Fruit fly (Drosophila melanogaster) whole organism, embryonic: ENCODE results near the gene KP78a.

Source experiments
- CG10979 ChIP-seq: fragments of 200-800 bp; sonication (Bioruptor generic); optimal IDR thresholded peaks from 2 replicates; lab custom pipeline; 2018; ENCODE audit warnings: missing biosample characterization, mild to moderate bottlenecking, missing genetic modification characterization, moderate library complexity
- CG1529 ChIP-seq: fragments of 200-800 bp; sonication (Bioruptor generic); optimal IDR thresholded peaks from 3 replicates; lab custom pipeline; 2018; ENCODE audit warnings: missing biosample characterization, missing genetic modification characterization
- CG15479 ChIP-seq: fragments of 200-800 bp; sonication (Bioruptor generic); optimal IDR thresholded peaks from 3 replicates; lab custom pipeline; 2019; ENCODE audit warnings: missing biosample characterization, mild to moderate bottlenecking, missing genetic modification characterization, moderate library complexity
- CG17361 ChIP-seq: fragments of 200-800 bp; sonication (Bioruptor generic); IDR thresholded peaks from 3 replicates; pipeline ENCODE4 v1.3.6; 2022; ENCODE audit warnings: missing biosample characterization, missing genetic modification characterization
- CG17912 ChIP-seq: fragments of 200-800 bp; sonication (Bioruptor generic); optimal IDR thresholded peaks from 2 replicates; lab custom pipeline; 2018; ENCODE audit warnings: missing biosample characterization, mild to moderate bottlenecking, missing genetic modification characterization
- CG18599 ChIP-seq: fragments of 200-800 bp; sonication (Bioruptor generic); optimal IDR thresholded peaks from 3 replicates; lab custom pipeline; 2017; ENCODE audit warnings: missing biosample characterization, missing genetic modification characterization, mild to moderate bottlenecking, moderate library complexity, missing genetic modification reagents
- CG18619 ChIP-seq: fragments of 200-800 bp; sonication (Bioruptor generic); optimal IDR thresholded peaks from 3 replicates; lab custom pipeline; 2017; ENCODE audit warnings: missing biosample characterization, mild to moderate bottlenecking, missing genetic modification characterization
- CG2199 ChIP-seq: fragments of 200-800 bp; sonication (Bioruptor generic); IDR thresholded peaks from 3 replicates; pipeline ENCODE4 v1.3.6; 2022; ENCODE audit warnings: missing biosample characterization, missing genetic modification characterization
- CG3065 ChIP-seq: fragments of 200-800 bp; sonication (Bioruptor generic); optimal IDR thresholded peaks from 2 replicates; lab custom pipeline; 2016; ENCODE audit warnings: missing biosample characterization, missing genetic modification characterization
- CG4424 ChIP-seq: fragments of 200-800 bp; sonication (Bioruptor generic); optimal IDR thresholded peaks from 3 replicates; lab custom pipeline; 2016; ENCODE audit warnings: missing biosample characterization, missing genetic modification characterization
- CG6791 ChIP-seq: fragments of 200-800 bp; sonication (Bioruptor generic); IDR thresholded peaks from 3 replicates; pipeline ENCODE4 v1.3.6; 2022; ENCODE audit warnings: missing biosample characterization, missing genetic modification characterization; ENCODE audit not compliant: partially characterized antibody
- CG7556 ChIP-seq: fragments of 200-800 bp; sonication (Bioruptor generic); optimal IDR thresholded peaks from 2 replicates; lab custom pipeline; 2017; ENCODE audit warnings: missing biosample characterization, mild to moderate bottlenecking, missing genetic modification characterization
- CG9437 ChIP-seq: fragments of 200-800 bp; sonication (Bioruptor generic); optimal IDR thresholded peaks from 2 replicates; lab custom pipeline; 2018; ENCODE audit warnings: missing biosample characterization, mild to moderate bottlenecking, missing genetic modification characterization
- Chrac-16 ChIP-seq: fragments of 200-800 bp; sonication (Bioruptor generic); optimal IDR thresholded peaks from 3 replicates; lab custom pipeline; 2016; ENCODE audit warnings: missing biosample characterization, missing genetic modification characterization
- D ChIP-seq, 2 experiments: fragments of 200-800 bp in 1 of 2; fragments of >200 bp in 1 of 2; sonication (Bioruptor generic) in 1 of 2; optimal IDR thresholded peaks; 2 replicates in 1 of 2; 3 replicates in 1 of 2; lab custom pipeline; 2017; ENCODE audit warnings: mild to moderate bottlenecking in 1 of 2, missing biosample characterization in 1 of 2, missing genetic modification characterization in 1 of 2, missing genetic modification reagents in 1 of 2
- D19A ChIP-seq: fragments of 200-800 bp; optimal IDR thresholded peaks from 3 replicates; lab custom pipeline; 2019; ENCODE audit warnings: missing biosample characterization, mild to moderate bottlenecking, missing genetic modification characterization, moderate library complexity
- Fer1 ChIP-seq: fragments of 200-800 bp; sonication (Bioruptor generic); optimal IDR thresholded peaks from 2 replicates; lab custom pipeline; 2017; ENCODE audit warnings: missing biosample characterization, mild to moderate bottlenecking, missing genetic modification characterization
- H2.0 ChIP-seq: fragments of 200-800 bp; sonication (Bioruptor generic); IDR thresholded peaks from 2 replicates; pipeline ENCODE4 v1.3.6; 2022; ENCODE audit warnings: missing biosample characterization, missing genetic modification characterization
- Kr ChIP-seq: fragments of 200-800 bp; sonication (Bioruptor generic); optimal IDR thresholded peaks from 2 replicates; lab custom pipeline; 2017; ENCODE audit warnings: missing biosample characterization, mild to moderate bottlenecking, missing genetic modification characterization
- Lim3 ChIP-seq: fragments of 200-800 bp; sonication (Bioruptor generic); IDR thresholded peaks from 2 replicates; pipeline ENCODE4 v1.3.6; 2022; ENCODE audit warnings: missing biosample characterization, missing genetic modification characterization
- Neu2 ChIP-seq: fragments of 200-800 bp; sonication (Bioruptor generic); optimal IDR thresholded peaks from 3 replicates; lab custom pipeline; 2016; ENCODE audit warnings: missing biosample characterization, missing genetic modification characterization, borderline replicate concordance
- Poxn ChIP-seq: fragments of 200-800 bp; sonication (Bioruptor generic); IDR thresholded peaks from 2 replicates; pipeline ENCODE4 v1.3.6; 2022; ENCODE audit warnings: missing biosample characterization, missing genetic modification characterization
- Trl ChIP-seq, 3 experiments: fragments of >200 bp in 2 of 3; fragments of 200-800 bp in 1 of 3; sonication (Bioruptor generic) in 1 of 3; optimal IDR thresholded peaks; 2 replicates in 1 of 3; 3 replicates in 2 of 3; lab custom pipeline; 2016 to 2017; ENCODE audit warnings: missing biosample characterization in 1 of 3, missing genetic modification characterization in 1 of 3
- Xrp1 ChIP-seq: fragments of 200-800 bp; sonication (Bioruptor generic); IDR thresholded peaks from 2 replicates; pipeline ENCODE4 v1.3.6; 2022; ENCODE audit warnings: missing biosample characterization, missing genetic modification characterization
- ac ChIP-seq: fragments of 200-800 bp; sonication (Bioruptor generic); optimal IDR thresholded peaks from 3 replicates; lab custom pipeline; 2017; ENCODE audit warnings: missing biosample characterization, mild to moderate bottlenecking, missing genetic modification characterization
- cg ChIP-seq: fragments of 200-800 bp; sonication (Bioruptor generic); optimal IDR thresholded peaks from 3 replicates; lab custom pipeline; 2019; ENCODE audit warnings: missing biosample characterization, mild to moderate bottlenecking, missing genetic modification characterization, moderate library complexity
- chn ChIP-seq: fragments of 200-800 bp; sonication (Bioruptor generic); optimal IDR thresholded peaks from 2 replicates; lab custom pipeline; 2016; ENCODE audit warnings: missing biosample characterization, missing genetic modification characterization
- crol ChIP-seq: fragments of 200-800 bp; sonication (Bioruptor generic); IDR thresholded peaks from 2 replicates; pipeline ENCODE4 v1.3.6; 2022; ENCODE audit warnings: missing biosample characterization, missing genetic modification characterization
- gcm ChIP-seq: fragments of 200-800 bp; sonication (Bioruptor generic); optimal IDR thresholded peaks from 2 replicates; lab custom pipeline; 2019; ENCODE audit warnings: missing biosample characterization, mild to moderate bottlenecking, missing genetic modification characterization, moderate library complexity
- gcm2 ChIP-seq: fragments of 200-800 bp; sonication (Bioruptor generic); optimal IDR thresholded peaks from 2 replicates; lab custom pipeline; 2016; ENCODE audit warnings: missing biosample characterization, missing genetic modification characterization
- gem ChIP-seq: fragments of 200-800 bp; sonication (Bioruptor generic); optimal IDR thresholded peaks from 2 replicates; lab custom pipeline; 2019; ENCODE audit warnings: missing biosample characterization, mild to moderate bottlenecking, missing genetic modification characterization, moderate library complexity
- gsb-n ChIP-seq: fragments of 200-800 bp; sonication (Bioruptor generic); optimal IDR thresholded peaks from 3 replicates; lab custom pipeline; 2018; ENCODE audit warnings: missing biosample characterization, mild to moderate bottlenecking, missing genetic modification characterization
- kni ChIP-seq: fragments of 200-800 bp; sonication (Bioruptor generic); optimal IDR thresholded peaks from 3 replicates; lab custom pipeline; 2017; ENCODE audit warnings: mild to moderate bottlenecking, missing biosample characterization, missing genetic modification reagents, missing genetic modification characterization
- pfk ChIP-seq: fragments of 200-800 bp; sonication (Bioruptor generic); optimal IDR thresholded peaks from 2 replicates; lab custom pipeline; 2018; ENCODE audit warnings: missing biosample characterization, mild to moderate bottlenecking, missing genetic modification characterization, moderate library complexity
- pros ChIP-seq: fragments of 200-800 bp; sonication (Bioruptor generic); optimal IDR thresholded peaks from 3 replicates; lab custom pipeline; 2019; ENCODE audit warnings: missing biosample characterization, mild to moderate bottlenecking, missing genetic modification characterization, moderate library complexity
- psq ChIP-seq: fragments of 200-800 bp; sonication (Bioruptor generic); optimal IDR thresholded peaks from 2 replicates; lab custom pipeline; 2017; ENCODE audit warnings: missing biosample characterization, missing genetic modification characterization
- shn ChIP-seq: fragments of 200-800 bp; sonication (Bioruptor generic); optimal IDR thresholded peaks from 3 replicates; lab custom pipeline; 2016; ENCODE audit warnings: missing biosample characterization, missing genetic modification characterization
- sqz ChIP-seq: fragments of 200-800 bp; sonication (Bioruptor generic); optimal IDR thresholded peaks from 3 replicates; lab custom pipeline; 2018; ENCODE audit warnings: missing biosample characterization, mild to moderate bottlenecking, missing genetic modification characterization
- stwl ChIP-seq: fragments of 200-800 bp; sonication (Bioruptor generic); optimal IDR thresholded peaks from 3 replicates; lab custom pipeline; 2018; ENCODE audit warnings: missing biosample characterization, mild to moderate bottlenecking, missing genetic modification characterization, moderate library complexity
- tll ChIP-seq, 2 experiments: fragments of 200-800 bp in 1 of 2; fragments of >200 bp in 1 of 2; sonication (Bioruptor generic) in 1 of 2; optimal IDR thresholded peaks; 2 replicates each; lab custom pipeline; 2017 to 2019; ENCODE audit warnings: missing biosample characterization in 2 of 2, missing genetic modification characterization in 2 of 2, mild to moderate bottlenecking in 1 of 2, moderate library complexity in 1 of 2
- twi ChIP-seq: fragments of 200-800 bp; optimal IDR thresholded peaks from 2 replicates; lab custom pipeline; 2019; ENCODE audit warnings: missing biosample characterization, mild to moderate bottlenecking, missing genetic modification characterization, moderate library complexity
- unpg ChIP-seq: fragments of 200-800 bp; sonication (Bioruptor generic); optimal IDR thresholded peaks from 3 replicates; lab custom pipeline; 2018; ENCODE audit warnings: missing biosample characterization, mild to moderate bottlenecking, missing genetic modification characterization, moderate library complexity
- zen ChIP-seq: fragments of 200-800 bp; sonication (Bioruptor generic); optimal IDR thresholded peaks from 3 replicates; lab custom pipeline; 2018; ENCODE audit warnings: missing biosample characterization, mild to moderate bottlenecking, missing genetic modification characterization, moderate library complexity

The KP78a gene

DNA sequence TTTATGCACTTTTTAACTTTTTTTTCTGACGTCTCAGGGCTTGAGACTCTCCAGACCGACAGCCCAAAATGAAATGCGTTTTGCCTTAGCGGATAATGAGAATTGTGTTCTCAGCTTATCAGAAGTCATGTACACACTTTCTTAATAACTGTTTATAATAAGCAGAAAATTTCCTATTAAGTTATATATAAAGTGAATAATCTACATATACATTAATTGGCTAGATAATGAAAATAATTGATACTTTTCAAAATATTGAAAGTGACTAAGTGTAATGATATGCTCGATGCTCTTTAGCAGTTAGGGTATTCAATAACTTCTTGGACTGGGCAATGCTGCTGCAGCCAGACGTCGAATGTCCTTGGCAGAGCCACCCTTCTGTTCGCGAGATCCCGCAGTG lies 9.0 kb upstream of the KP78a start:
- TF ChIP-seq CG1529 (GFP tag; lab: Kevin White, UChicago) = no peak
- TF ChIP-seq H2.0 (GFP tag; lab: Robert Waterston, UW) = no peak
- TF ChIP-seq D19A (tag; lab: Kevin White, UChicago) = peak; percentile 68
- no peak for TF ChIP-seq tll (GFP tag; optimal IDR thresholded peaks at IDR 0.05; lab: Kevin White, UChicago)

DNA sequence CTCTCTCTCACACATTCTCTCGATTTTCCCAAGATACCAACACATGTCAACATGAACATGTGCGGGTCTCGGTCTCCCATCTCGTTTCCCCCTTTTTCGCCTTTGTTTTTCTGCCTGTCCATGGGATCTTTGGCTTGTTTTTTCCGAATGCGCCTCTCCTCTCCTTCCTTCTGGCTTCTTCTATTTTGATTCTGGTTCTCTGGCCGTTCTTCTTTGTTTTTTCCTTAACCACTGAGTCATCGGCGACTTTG lies 524 bp downstream of the KP78a start:
- peak; percentile 71 for TF ChIP-seq gcm (GFP tag; lab: Kevin White, UChicago)
- TF ChIP-seq twi (tag; lab: Kevin White, UChicago) = peak; percentile 90
- TF ChIP-seq Trl (optimal IDR thresholded peaks at IDR 0.05; lab: Kevin White, UChicago) = peak in 1 of 2 experiments; percentile 40
- TF ChIP-seq Trl (GFP tag; optimal IDR thresholded peaks at IDR 0.05; lab: Kevin White, UChicago) = no peak
- no peak for TF ChIP-seq chn (GFP tag; lab: Kevin White, UChicago)

DNA sequence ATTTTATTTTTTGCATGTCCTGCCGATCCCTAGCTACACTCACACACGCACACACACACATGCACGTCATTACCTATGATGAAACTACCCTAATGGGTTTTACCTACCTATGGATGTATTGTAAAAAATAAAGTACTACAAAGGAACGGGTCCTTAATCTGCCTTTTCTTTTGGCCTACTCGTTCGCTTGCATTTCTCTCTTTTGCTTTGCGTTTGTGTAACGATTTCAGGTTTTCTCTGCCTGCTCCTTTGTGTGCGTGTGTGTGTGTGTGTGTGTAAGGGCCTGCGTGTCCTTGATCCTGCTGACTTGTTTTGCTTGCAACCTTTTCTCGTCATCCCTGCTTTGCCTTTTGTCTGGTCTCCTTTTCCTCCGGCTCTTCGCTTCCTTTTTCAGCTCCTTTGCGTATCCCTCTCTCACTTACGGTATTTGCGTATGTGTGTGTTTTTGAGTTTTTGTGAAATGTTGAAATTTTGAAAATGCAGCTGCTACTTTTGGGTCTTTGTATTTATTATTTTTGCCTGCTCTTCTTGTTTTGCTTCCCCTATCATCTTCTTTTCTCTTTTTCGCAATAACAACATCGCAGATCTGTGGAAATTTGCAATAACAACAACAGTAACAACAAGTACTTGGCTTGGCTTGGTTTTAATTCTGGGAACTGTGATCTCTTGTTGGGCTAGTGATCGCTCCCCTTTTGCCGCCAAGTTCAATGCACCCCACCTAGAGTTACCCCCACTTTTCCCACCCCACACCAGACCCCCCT lies 1.0 kb downstream of the KP78a start:
- TF ChIP-seq tll (GFP tag; optimal IDR thresholded peaks at IDR 0.05; lab: Kevin White, UChicago) = peak in 1 of 2 experiments; percentile 94
- no peak for TF ChIP-seq Poxn (GFP tag; lab: Robert Waterston, UW)
- TF ChIP-seq Lim3 = no peak
- no peak for TF ChIP-seq shn (GFP tag; lab: Kevin White, UChicago)
- TF ChIP-seq CG3065 (GFP tag; lab: Kevin White, UChicago) = no peak
- no peak for TF ChIP-seq Chrac-16 (GFP tag; lab: Kevin White, UChicago)
- peak; percentile 100 for TF ChIP-seq pros (GFP tag; lab: Kevin White, UChicago)
- TF ChIP-seq gcm2 (GFP tag; lab: Kevin White, UChicago) = no peak
- TF ChIP-seq Trl (optimal IDR thresholded peaks at IDR 0.05; lab: Kevin White, UChicago) = peak in 1 of 2 experiments; percentile 7
- TF ChIP-seq Trl (GFP tag; optimal IDR thresholded peaks at IDR 0.05; lab: Kevin White, UChicago) = no peak
- TF ChIP-seq pfk = no peak
- peak; percentile 46 for TF ChIP-seq ac (GFP tag; lab: Kevin White, UChicago)
- peak; percentile 15 for TF ChIP-seq sqz (GFP tag; lab: Kevin White, UChicago)
- peak; percentile 90; the same call in 1 of the 2 replicates for TF ChIP-seq crol (GFP tag; lab: Robert Waterston, UW)
- TF ChIP-seq CG7556 (GFP tag; lab: Kevin White, UChicago) = no peak
- TF ChIP-seq CG2199 = peak; percentile 38; the same call in 1 of the 3 replicates
- no peak for TF ChIP-seq stwl (tag; lab: Kevin White, UChicago)
- no peak for TF ChIP-seq Fer1 (GFP tag; lab: Kevin White, UChicago)
- peak; percentile 82 for TF ChIP-seq zen (tag; lab: Kevin White, UChicago)
- TF ChIP-seq Kr (GFP tag; lab: Kevin White, UChicago) = no peak
- TF ChIP-seq cg (GFP tag; lab: Kevin White, UChicago) = peak; percentile 80
- TF ChIP-seq D (optimal IDR thresholded peaks at IDR 0.05; lab: Kevin White, UChicago) = peak; percentile 70
- no peak for TF ChIP-seq D (GFP tag; optimal IDR thresholded peaks at IDR 0.05; lab: Kevin White, UChicago)
- TF ChIP-seq CG15479 = peak; percentile 98
- TF ChIP-seq CG17912 (GFP tag; lab: Kevin White, UChicago) = no peak
- no peak for TF ChIP-seq CG18599 (GFP tag; lab: Kevin White, UChicago)
- TF ChIP-seq psq = peak; percentile 65
- peak; percentile 23 for TF ChIP-seq kni (GFP tag; lab: Kevin White, UChicago)

DNA sequence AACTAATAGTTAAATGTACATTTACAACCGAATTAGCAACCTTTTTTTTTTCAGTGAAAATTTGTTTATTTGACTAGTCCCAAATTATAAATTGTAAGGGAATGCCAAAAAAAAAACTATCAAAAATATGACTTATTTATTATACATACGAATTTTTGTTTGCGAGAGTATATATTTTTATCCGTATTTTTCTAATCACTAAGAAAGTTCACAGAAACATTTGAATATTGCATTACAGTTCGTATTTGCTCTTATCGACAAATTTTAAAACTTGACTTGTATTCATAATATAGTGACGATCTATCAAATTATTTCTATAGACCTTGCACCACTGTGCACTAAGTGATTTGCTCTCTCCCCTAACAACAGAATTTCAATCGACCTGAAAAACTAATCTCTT lies 1.7 kb downstream of the KP78a start:
- TF ChIP-seq CG18619 (GFP tag; lab: Kevin White, UChicago) (no peak), CG6791 (0 out of 3 replicates have a peak, but pooled peaks have one; percentile 25), CG9437 (no peak), unpg (GFP tag; lab: Kevin White, UChicago) (peak; percentile 3), CG17361 (peak; percentile 26; the same call in 1 of the 3 replicates), gem (tag; lab: Kevin White, UChicago) (peak; percentile 58), Neu2 (GFP tag; lab: Kevin White, UChicago) (no peak), CG4424 (GFP tag; lab: Kevin White, UChicago) (peak; percentile 41), CG10979 (tag; lab: Kevin White, UChicago) (peak; percentile 57), gsb-n (tag; lab: Kevin White, UChicago) (peak; percentile 30), Xrp1 (GFP tag; lab: Robert Waterston, UW) (peak; percentile 41; the same call in 1 of the 2 replicates), gcm2 (GFP tag; lab: Kevin White, UChicago) (no peak)
